Worm (Caenorhabditis elegans) whole organism, young adult: ENCODE measurements around the gene F47G3.4.

Source experiments
- B0261.1 ChIP-seq: sonication (generic microtip); optimal IDR thresholded peaks from 2 replicates; lab custom pipeline; 2016; ENCODE audit warnings: mild to moderate bottlenecking, missing genetic modification characterization, moderate library complexity, missing compliant biosample characterization
- C06A6.2 ChIP-seq: fragments of 200-800 bp; sonication (Bioruptor generic); conservative IDR thresholded peaks from 2 replicates; pipeline ENCODE4 v1.3.6; 2022; ENCODE audit warnings: missing genetic modification characterization, missing compliant biosample characterization
- D2030.7 ChIP-seq: fragments of 200-800 bp; sonication (Bioruptor generic); IDR thresholded peaks from 2 replicates; pipeline ENCODE4 v1.3.6; 2022; ENCODE audit warnings: missing genetic modification reagents, missing genetic modification characterization, missing compliant biosample characterization
- F10E7.11 ChIP-seq: sonication (generic microtip); optimal IDR thresholded peaks from 2 replicates; lab custom pipeline; 2017; ENCODE audit warnings: mild to moderate bottlenecking, missing genetic modification characterization, moderate library complexity, missing compliant biosample characterization
- F49E8.2 ChIP-seq: sonication (generic microtip); optimal IDR thresholded peaks from 3 replicates; lab custom pipeline; 2017; ENCODE audit warnings: missing genetic modification characterization, mild to moderate bottlenecking, missing compliant biosample characterization, antibody characterized with exemption, moderate library complexity; ENCODE audit not compliant: insufficient read depth
- Y53F4B.3 ChIP-seq: fragments of 200-800 bp; sonication (Bioruptor generic); IDR thresholded peaks from 2 replicates; pipeline ENCODE4 v1.3.6; 2022; ENCODE audit warnings: missing genetic modification reagents, missing genetic modification characterization, missing compliant biosample characterization
- Y79H2A.3 ChIP-seq: fragments of 200-800 bp; sonication (Bioruptor generic); conservative IDR thresholded peaks from 2 replicates; pipeline ENCODE4 v1.3.6; 2022; ENCODE audit warnings: missing genetic modification reagents, missing genetic modification characterization, missing compliant biosample characterization
- ZK185.1 ChIP-seq: sonication (generic microtip); optimal IDR thresholded peaks from 2 replicates; lab custom pipeline; 2016; ENCODE audit warnings: mild to moderate bottlenecking, missing genetic modification characterization, missing compliant biosample characterization; ENCODE audit not compliant: poor library complexity, severe bottlenecking
- ama-1 ChIP-seq, 3 experiments: fragments of 150-350 bp in 1 of 3; sonication (generic microtip) in 2 of 3; optimal IDR thresholded peaks; 2 replicates each; lab custom pipeline; 2014 to 2018; ENCODE audit warnings: missing biosample characterization in 2 of 3, missing genetic modification characterization in 2 of 3, missing genetic modification reagents in 2 of 3
- aptf-3 ChIP-seq: fragments of 200-800 bp; sonication (Bioruptor generic); IDR thresholded peaks from 2 replicates; pipeline ENCODE4 v1.3.6; 2022; ENCODE audit warnings: missing genetic modification characterization, missing compliant biosample characterization
- bed-1 ChIP-seq: fragments of 200-800 bp; sonication (Bioruptor generic); IDR thresholded peaks from 2 replicates; pipeline ENCODE4 v1.3.6; 2022; ENCODE audit warnings: missing genetic modification reagents, missing genetic modification characterization, missing compliant biosample characterization
- ceh-100 ChIP-seq: fragments of 200-800 bp; sonication (Bioruptor generic); IDR thresholded peaks from 2 replicates; pipeline ENCODE4 v1.3.6; 2022; ENCODE audit warnings: missing genetic modification reagents, missing genetic modification characterization, missing compliant biosample characterization
- ceh-91 ChIP-seq: fragments of 200-800 bp; sonication (Bioruptor generic); IDR thresholded peaks from 2 replicates; pipeline ENCODE4 v1.3.6; 2022; ENCODE audit warnings: missing genetic modification reagents, missing genetic modification characterization, missing compliant biosample characterization
- chd-7 ChIP-seq: sonication (generic microtip); optimal IDR thresholded peaks from 2 replicates; lab custom pipeline; 2016; ENCODE audit warnings: mild to moderate bottlenecking, missing genetic modification characterization, moderate library complexity, missing compliant biosample characterization
- dpl-1 ChIP-seq: fragments of 150-350 bp; optimal IDR thresholded peaks from 2 replicates; lab custom pipeline; 2014; ENCODE audit warnings: missing biosample characterization, missing genetic modification reagents, missing genetic modification characterization
- ets-4 ChIP-seq: fragments of 200-800 bp; sonication (Bioruptor generic); optimal IDR thresholded peaks from 2 replicates; lab custom pipeline; 2018; ENCODE audit warnings: mild to moderate bottlenecking, missing genetic modification characterization, missing compliant biosample characterization
- gei-17 ChIP-seq: fragments of 200-800 bp; sonication (Bioruptor generic); optimal IDR thresholded peaks from 2 replicates; lab custom pipeline; 2018; ENCODE audit warnings: mild to moderate bottlenecking, missing genetic modification characterization, missing compliant biosample characterization
- hrde-1 ChIP-seq: sonication (generic microtip); optimal IDR thresholded peaks from 2 replicates; lab custom pipeline; 2016; ENCODE audit warnings: missing genetic modification characterization, mild to moderate bottlenecking, missing compliant biosample characterization, moderate library complexity, missing genotype, missing genetic modification reagents, borderline replicate concordance
- let-526 ChIP-seq: fragments of 200-800 bp; sonication (Bioruptor generic); IDR thresholded peaks from 2 replicates; pipeline ENCODE4 v1.3.6; 2022; ENCODE audit warnings: missing genetic modification reagents, missing genetic modification characterization, missing compliant biosample characterization
- lin-54 ChIP-seq: fragments of 200-800 bp; sonication (Bioruptor generic); optimal IDR thresholded peaks from 2 replicates; lab custom pipeline; 2018; ENCODE audit warnings: mild to moderate bottlenecking, missing genetic modification characterization, missing compliant biosample characterization
- mcd-1 ChIP-seq: fragments of 200-800 bp; sonication (Bioruptor generic); IDR thresholded peaks from 2 replicates; pipeline ENCODE4 v1.3.6; 2022; ENCODE audit warnings: missing genetic modification reagents, missing genetic modification characterization, missing compliant biosample characterization
- nfyb-1 ChIP-seq: fragments of 200-800 bp; sonication (Bioruptor generic); IDR thresholded peaks from 2 replicates; pipeline ENCODE4 v1.3.6; 2022; ENCODE audit warnings: missing genetic modification reagents, missing genetic modification characterization, missing compliant biosample characterization
- nhr-120 ChIP-seq: fragments of 200-800 bp; sonication (Bioruptor generic); IDR thresholded peaks from 2 replicates; pipeline ENCODE4 v1.3.6; 2022; ENCODE audit warnings: missing genetic modification characterization, missing compliant biosample characterization
- pbrm-1 ChIP-seq: fragments of 200-800 bp; sonication (Bioruptor generic); IDR thresholded peaks from 2 replicates; pipeline ENCODE4 v1.3.6; 2022; ENCODE audit warnings: missing genetic modification reagents, missing genetic modification characterization, missing compliant biosample characterization
- pha-4 ChIP-seq: fragments of 150-350 bp; sonication (generic microtip); optimal IDR thresholded peaks from 2 replicates; lab custom pipeline; 2014; ENCODE audit warnings: missing biosample characterization, missing genetic modification reagents, missing genetic modification characterization
- rec-8 ChIP-seq, 2 experiments: sonication (generic microtip); optimal IDR thresholded peaks; 2 replicates each; lab custom pipeline; 2016; ENCODE audit warnings: mild to moderate bottlenecking in 2 of 2, missing genetic modification characterization in 2 of 2, missing genetic modification reagents in 2 of 2, missing genotype in 2 of 2, missing biosample characterization in 1 of 2, missing compliant biosample characterization in 1 of 2, moderate library complexity in 1 of 2
- sea-2 ChIP-seq: fragments of 200-800 bp; sonication (Bioruptor generic); IDR thresholded peaks from 2 replicates; pipeline ENCODE4 v1.3.6; 2022; ENCODE audit warnings: missing genetic modification characterization, missing compliant biosample characterization
- snpc-1.1 ChIP-seq: sonication (generic microtip); optimal IDR thresholded peaks from 2 replicates; lab custom pipeline; 2017; ENCODE audit warnings: missing genetic modification characterization, mild to moderate bottlenecking, missing compliant biosample characterization, antibody characterized with exemption, moderate library complexity, missing genotype, missing genetic modification reagents; ENCODE audit not compliant: insufficient read depth
- snpc-1.3 ChIP-seq: sonication (generic microtip); optimal IDR thresholded peaks from 2 replicates; lab custom pipeline; 2017; ENCODE audit warnings: missing genetic modification characterization, mild to moderate bottlenecking, missing compliant biosample characterization, antibody characterized with exemption, moderate library complexity, missing genotype, missing genetic modification reagents; ENCODE audit not compliant: insufficient read depth
- tbp1 ChIP-seq: fragments of 200-800 bp; sonication (Bioruptor generic); optimal IDR thresholded peaks from 2 replicates; lab custom pipeline; 2018; ENCODE audit warnings: mild to moderate bottlenecking, missing genetic modification characterization, missing compliant biosample characterization
- unc-130 ChIP-seq: sonication (generic microtip); optimal IDR thresholded peaks from 2 replicates; lab custom pipeline; 2016; ENCODE audit warnings: missing genetic modification reagents, missing genetic modification characterization, missing compliant biosample characterization
- xnd-1 ChIP-seq: sonication (generic microtip); optimal IDR thresholded peaks from 2 replicates; lab custom pipeline; 2016; ENCODE audit warnings: missing genotype, missing genetic modification reagents, missing genetic modification characterization, missing compliant biosample characterization
- ztf-18 ChIP-seq: sonication (generic microtip); optimal IDR thresholded peaks from 2 replicates; lab custom pipeline; 2016; ENCODE audit warnings: missing genotype, mild to moderate bottlenecking, missing genetic modification characterization, missing compliant biosample characterization
- ztf-28 ChIP-seq: fragments of 200-800 bp; sonication (Bioruptor generic); IDR thresholded peaks from 2 replicates; pipeline ENCODE4 v1.3.6; 2022; ENCODE audit warnings: missing genetic modification reagents, missing genetic modification characterization, missing compliant biosample characterization
- ztf-3 ChIP-seq: fragments of 200-800 bp; sonication (Bioruptor generic); optimal IDR thresholded peaks from 2 replicates; lab custom pipeline; 2018; ENCODE audit warnings: mild to moderate bottlenecking, missing genetic modification characterization, missing compliant biosample characterization

The F47G3.4 gene

DNA sequence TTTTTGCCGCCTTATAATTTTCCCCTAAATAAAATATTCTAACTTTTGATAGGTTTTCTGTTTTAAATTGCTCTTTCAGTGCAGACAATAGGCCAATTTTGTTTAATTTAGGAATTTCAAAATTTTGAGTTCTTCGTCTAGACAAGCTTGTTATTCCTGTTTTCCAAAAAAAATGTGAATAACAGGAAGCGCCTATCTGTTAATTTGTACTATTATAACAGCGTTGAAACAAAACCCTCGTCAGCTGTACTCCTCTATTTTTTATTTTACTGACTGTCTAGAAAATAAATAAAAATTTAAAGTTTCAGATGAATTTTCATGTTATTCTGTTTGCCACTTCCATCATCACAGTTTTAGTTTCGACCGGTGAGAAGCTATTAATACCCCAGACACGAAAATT, at the start of gene F47G3.4:
TSS of gene F47G3.4 (plus strand) at position 301 of the 400 bp plus-strand sequence.
- TF ChIP-seq sea-2 (GFP tag; lab: Robert Waterston, UW) (no peak), pbrm-1 (GFP tag; lab: Robert Waterston, UW) (no peak), rec-8 (tag; optimal IDR thresholded peaks at IDR 0.05; lab: Kevin White, UChicago) (no peak), ets-4 (GFP tag; lab: Kevin White, UChicago) (no peak), snpc-1.3 (tag; lab: Kevin White, UChicago) (no peak), ama-1 (optimal IDR thresholded peaks at IDR 0.05; lab: Kevin White, UChicago) (no peak), ama-1 (GFP tag; optimal IDR thresholded peaks at IDR 0.05; lab: Kevin White, UChicago) (no peak)

ce11 chrX:2335384-2335783, 46.0 kb upstream of the F47G3.4 start, which contains the start of gene T01B6.1:
TSS of gene T01B6.1 (plus strand) at chrX:2335684.
- no peak for TF ChIP-seq ztf-18
- no peak for TF ChIP-seq F10E7.11 (tag; lab: Kevin White, UChicago)
- TF ChIP-seq xnd-1 = no peak
- TF ChIP-seq mcd-1 (GFP tag; lab: Robert Waterston, UW) = no peak
- TF ChIP-seq ceh-100 (GFP tag; lab: Robert Waterston, UW) = no peak
- TF ChIP-seq ZK185.1 = no peak
- no peak for TF ChIP-seq gei-17 (GFP tag; lab: Kevin White, UChicago)
- no peak for TF ChIP-seq dpl-1 (GFP tag; lab: Kevin White, UChicago)
- no peak for TF ChIP-seq aptf-3 (GFP tag; lab: Robert Waterston, UW)
- TF ChIP-seq lin-54 (GFP tag; lab: Kevin White, UChicago) = no peak
- no peak for TF ChIP-seq ztf-28
- no peak for TF ChIP-seq F49E8.2 (tag; lab: Kevin White, UChicago)
- TF ChIP-seq Y53F4B.3 = no peak
- no peak for TF ChIP-seq chd-7 (tag; lab: Kevin White, UChicago)

ce11 chrX:2338210-2338609, 43.2 kb upstream of the F47G3.4 start, which contains the start of gene nlp-45:
TSS of gene nlp-45 (minus strand) at chrX:2338310.
- TF ChIP-seq dpl-1 (GFP tag; lab: Kevin White, UChicago) = no peak
- no peak for TF ChIP-seq B0261.1 (tag; lab: Kevin White, UChicago)
- TF ChIP-seq pha-4 (tag; lab: Kevin White, UChicago) = no peak
- TF ChIP-seq let-526 (GFP tag; lab: Robert Waterston, UW) = no peak
- TF ChIP-seq, all 124 proteins: peak for 0

DNA sequence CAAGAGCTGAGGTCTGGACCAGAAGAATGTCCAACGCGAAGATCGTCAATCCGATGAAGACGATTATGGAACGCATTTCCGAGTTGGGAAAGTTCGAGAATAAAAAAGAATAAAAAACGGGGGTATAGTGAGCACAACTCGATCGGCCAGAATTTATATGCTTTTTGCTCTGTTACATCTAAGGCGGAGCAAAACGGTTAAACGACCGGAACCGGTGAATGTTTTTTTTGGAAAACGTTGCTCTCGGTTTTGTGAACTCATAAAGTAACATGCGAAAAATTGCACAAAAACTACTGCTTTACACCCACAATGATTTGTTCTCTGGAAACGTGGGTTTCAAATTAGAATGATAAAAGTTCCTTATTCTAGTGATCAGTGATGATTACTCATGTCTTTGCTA, 39.4 kb upstream of the F47G3.4 start, which contains the start of gene nlp-22:
TSS of gene nlp-22 (minus strand) at position 101 of the 400 bp plus-strand sequence.
- TF ChIP-seq hrde-1 (tag; lab: Kevin White, UChicago) (no peak), ztf-3 (GFP tag; lab: Kevin White, UChicago) (no peak), Y79H2A.3 (no peak), F10E7.11 (tag; lab: Kevin White, UChicago) (no peak), snpc-1.1 (tag; lab: Kevin White, UChicago) (no peak), D2030.7 (GFP tag; lab: Robert Waterston, UW) (no peak), nfyb-1 (GFP tag; lab: Robert Waterston, UW) (no peak), bed-1 (GFP tag; lab: Robert Waterston, UW) (no peak)
- TF ChIP-seq, all 124 proteins: peak for 0

- TF ChIP-seq nhr-120 (GFP tag; lab: Robert Waterston, UW) (no peak), ama-1 (optimal IDR thresholded peaks at IDR 0.05; lab: Kevin White, UChicago) (no peak), ama-1 (GFP tag; optimal IDR thresholded peaks at IDR 0.05; lab: Kevin White, UChicago) (no peak), ceh-91 (GFP tag; lab: Robert Waterston, UW) (no peak), unc-130 (no peak), tbp1 (GFP tag; lab: Kevin White, UChicago) (no peak), C06A6.2 (no peak)
These were observed 38.5 kb upstream of the F47G3.4 start, which contains the start of gene nlp-23 for ce11 chrX:2342859-2343258. TSS of gene nlp-23 (minus strand) at chrX:2342959.
